Fruit fly (Drosophila melanogaster) whole organism, embryonic: ENCODE results near the gene Vha16-2.

Experiments
- ATbp ChIP-seq: fragments of 200-800 bp; sonication (Bioruptor generic); optimal IDR thresholded peaks from 2 replicates; lab custom pipeline; 2017; ENCODE audit warnings: missing biosample characterization, mild to moderate bottlenecking, missing genetic modification characterization, missing genetic modification reagents
- B-H1 ChIP-seq: fragments of 200-800 bp; sonication (Bioruptor generic); IDR thresholded peaks from 3 replicates; pipeline ENCODE4 v1.3.6; 2022; ENCODE audit warnings: missing biosample characterization, missing genetic modification characterization
- CG10979 ChIP-seq: fragments of 200-800 bp; sonication (Bioruptor generic); optimal IDR thresholded peaks from 2 replicates; lab custom pipeline; 2018; ENCODE audit warnings: missing biosample characterization, mild to moderate bottlenecking, missing genetic modification characterization, moderate library complexity
- CG11504 ChIP-seq: fragments of 200-800 bp; sonication (Bioruptor generic); optimal IDR thresholded peaks from 3 replicates; lab custom pipeline; 2019; ENCODE audit warnings: missing biosample characterization, mild to moderate bottlenecking, missing genetic modification characterization, moderate library complexity
- CG11560 ChIP-seq: fragments of 200-800 bp; sonication (Bioruptor generic); IDR thresholded peaks from 3 replicates; pipeline ENCODE4 v1.3.6; 2022; ENCODE audit warnings: missing biosample characterization, missing genetic modification characterization
- CG12219 ChIP-seq: fragments of 200-800 bp; sonication (Bioruptor generic); optimal IDR thresholded peaks from 3 replicates; lab custom pipeline; 2018; ENCODE audit warnings: missing biosample characterization, mild to moderate bottlenecking, missing genetic modification characterization
- CG13894 ChIP-seq: fragments of 200-800 bp; sonication (Bioruptor generic); optimal IDR thresholded peaks from 3 replicates; lab custom pipeline; 2018; ENCODE audit warnings: missing biosample characterization, mild to moderate bottlenecking, missing genetic modification characterization, moderate library complexity
- CG15514 ChIP-seq: fragments of 200-800 bp; sonication (Bioruptor generic); optimal IDR thresholded peaks from 3 replicates; lab custom pipeline; 2017; ENCODE audit warnings: missing biosample characterization, missing genetic modification characterization, mild to moderate bottlenecking, moderate library complexity, missing genetic modification reagents
- CG15601 ChIP-seq: fragments of 200-800 bp; sonication (Bioruptor generic); optimal IDR thresholded peaks from 3 replicates; lab custom pipeline; 2019; ENCODE audit warnings: missing biosample characterization, mild to moderate bottlenecking, missing genetic modification characterization, moderate library complexity
- CG16815 ChIP-seq: fragments of 200-800 bp; sonication (Bioruptor generic); optimal IDR thresholded peaks from 3 replicates; lab custom pipeline; 2017; ENCODE audit warnings: missing biosample characterization, mild to moderate bottlenecking, missing genetic modification characterization
- CG17802 ChIP-seq: fragments of 200-800 bp; sonication (Bioruptor generic); optimal IDR thresholded peaks from 2 replicates; lab custom pipeline; 2018; ENCODE audit warnings: missing biosample characterization, mild to moderate bottlenecking, missing genetic modification characterization, moderate library complexity
- CG2875 ChIP-seq: fragments of 200-800 bp; sonication (Bioruptor generic); optimal IDR thresholded peaks from 2 replicates; lab custom pipeline; 2017; ENCODE audit warnings: missing biosample characterization, mild to moderate bottlenecking, missing genetic modification characterization, missing genetic modification reagents
- CG3065 ChIP-seq: fragments of 200-800 bp; sonication (Bioruptor generic); optimal IDR thresholded peaks from 2 replicates; lab custom pipeline; 2016; ENCODE audit warnings: missing biosample characterization, missing genetic modification characterization
- CG4328 ChIP-seq: fragments of 200-800 bp; sonication (Bioruptor generic); optimal IDR thresholded peaks from 3 replicates; lab custom pipeline; 2017; ENCODE audit warnings: missing biosample characterization, missing genetic modification reagents, missing genetic modification characterization
- CG4617 ChIP-seq: fragments of 200-800 bp; sonication (Bioruptor generic); optimal IDR thresholded peaks from 3 replicates; lab custom pipeline; 2016; ENCODE audit warnings: missing biosample characterization, missing genetic modification characterization, borderline replicate concordance
- CG4730 ChIP-seq: fragments of 200-800 bp; sonication (Bioruptor generic); IDR thresholded peaks from 2 replicates; pipeline ENCODE4 v1.3.6; 2022; ENCODE audit warnings: missing biosample characterization, missing genetic modification characterization
- CG6765 ChIP-seq: fragments of 200-800 bp; sonication (Bioruptor generic); optimal IDR thresholded peaks from 3 replicates; lab custom pipeline; 2017; ENCODE audit warnings: missing biosample characterization, mild to moderate bottlenecking, missing genetic modification characterization
- CG7839 ChIP-seq: fragments of 200-800 bp; sonication (Bioruptor generic); optimal IDR thresholded peaks from 3 replicates; lab custom pipeline; 2018; ENCODE audit warnings: missing biosample characterization, mild to moderate bottlenecking, missing genetic modification characterization, moderate library complexity
- CG9727 ChIP-seq: fragments of 200-800 bp; sonication (Bioruptor generic); optimal IDR thresholded peaks from 3 replicates; lab custom pipeline; 2017; ENCODE audit warnings: missing biosample characterization, mild to moderate bottlenecking, missing genetic modification characterization
- D ChIP-seq, 2 experiments: fragments of 200-800 bp in 1 of 2; fragments of >200 bp in 1 of 2; sonication (Bioruptor generic) in 1 of 2; optimal IDR thresholded peaks; 2 replicates in 1 of 2; 3 replicates in 1 of 2; lab custom pipeline; 2017; ENCODE audit warnings: mild to moderate bottlenecking in 1 of 2, missing biosample characterization in 1 of 2, missing genetic modification characterization in 1 of 2, missing genetic modification reagents in 1 of 2
- Deaf1 ChIP-seq: fragments of 200-800 bp; optimal IDR thresholded peaks from 3 replicates; lab custom pipeline; 2019; ENCODE audit warnings: missing biosample characterization, mild to moderate bottlenecking, missing genetic modification characterization, moderate library complexity
- Gsc ChIP-seq: fragments of 200-800 bp; sonication (Bioruptor generic); IDR thresholded peaks from 2 replicates; pipeline ENCODE4 v1.3.6; 2022; ENCODE audit warnings: missing biosample characterization, missing genetic modification characterization
- Oli ChIP-seq: fragments of 200-800 bp; sonication (Bioruptor generic); optimal IDR thresholded peaks from 2 replicates; lab custom pipeline; 2018; ENCODE audit warnings: missing biosample characterization, mild to moderate bottlenecking, missing genetic modification characterization, moderate library complexity
- Optix ChIP-seq: fragments of 200-800 bp; sonication (Bioruptor generic); IDR thresholded peaks from 3 replicates; pipeline ENCODE4 v1.3.6; 2022; ENCODE audit warnings: missing biosample characterization, missing genetic modification characterization
- Sox102F ChIP-seq: fragments of 200-800 bp; sonication (Bioruptor generic); optimal IDR thresholded peaks from 2 replicates; lab custom pipeline; 2018; ENCODE audit warnings: missing biosample characterization, mild to moderate bottlenecking, missing genetic modification characterization, moderate library complexity
- Spps ChIP-seq: fragments of 200-800 bp; sonication (Bioruptor generic); optimal IDR thresholded peaks from 2 replicates; lab custom pipeline; 2018; ENCODE audit warnings: missing biosample characterization, mild to moderate bottlenecking, missing genetic modification characterization
- Tbp ChIP-seq: fragments of >200 bp; optimal IDR thresholded peaks from 2 replicates; lab custom pipeline; 2018; ENCODE audit warnings: missing biosample characterization, missing genetic modification characterization
- Xbp1 ChIP-seq: fragments of 200-800 bp; sonication (Bioruptor generic); optimal IDR thresholded peaks from 3 replicates; lab custom pipeline; 2016; ENCODE audit warnings: missing biosample characterization, mild to moderate bottlenecking, missing genetic modification characterization
- Xrp1 ChIP-seq: fragments of 200-800 bp; sonication (Bioruptor generic); IDR thresholded peaks from 2 replicates; pipeline ENCODE4 v1.3.6; 2022; ENCODE audit warnings: missing biosample characterization, missing genetic modification characterization
- ara ChIP-seq: fragments of 200-800 bp; sonication (Bioruptor generic); IDR thresholded peaks from 2 replicates; pipeline ENCODE4 v1.3.6; 2022; ENCODE audit warnings: missing biosample characterization, missing genetic modification characterization
- bsh ChIP-seq, 2 experiments: fragments of 200-800 bp; sonication (Bioruptor generic); optimal IDR thresholded peaks; 2 replicates each; lab custom pipeline; 2017 to 2018; ENCODE audit warnings: mild to moderate bottlenecking in 2 of 2, missing biosample characterization in 2 of 2, missing genetic modification characterization in 2 of 2, moderate library complexity in 1 of 2
- ci ChIP-seq: fragments of 200-800 bp; sonication (Bioruptor generic); IDR thresholded peaks from 3 replicates; pipeline ENCODE4 v1.3.6; 2022; ENCODE audit warnings: missing biosample characterization, missing genetic modification characterization
- emc ChIP-seq: fragments of 200-800 bp; sonication (Bioruptor generic); optimal IDR thresholded peaks from 2 replicates; lab custom pipeline; 2016; ENCODE audit warnings: missing biosample characterization, missing genetic modification characterization
- fd64A ChIP-seq: fragments of 200-800 bp; sonication (Bioruptor generic); optimal IDR thresholded peaks from 3 replicates; lab custom pipeline; 2018; ENCODE audit warnings: missing biosample characterization, mild to moderate bottlenecking, missing genetic modification characterization
- gce ChIP-seq: fragments of 200-800 bp; sonication (Bioruptor generic); IDR thresholded peaks from 3 replicates; pipeline ENCODE4 v1.3.6; 2022; ENCODE audit warnings: missing biosample characterization, missing genetic modification characterization
- gcm ChIP-seq: fragments of 200-800 bp; sonication (Bioruptor generic); optimal IDR thresholded peaks from 2 replicates; lab custom pipeline; 2019; ENCODE audit warnings: missing biosample characterization, mild to moderate bottlenecking, missing genetic modification characterization, moderate library complexity
- lab ChIP-seq: fragments of 200-800 bp; sonication (Bioruptor generic); optimal IDR thresholded peaks from 3 replicates; lab custom pipeline; 2017; ENCODE audit warnings: missing biosample characterization, missing genetic modification characterization, mild to moderate bottlenecking, moderate library complexity, missing genetic modification reagents
- nau ChIP-seq: fragments of 200-800 bp; sonication (Bioruptor generic); optimal IDR thresholded peaks from 3 replicates; lab custom pipeline; 2017; ENCODE audit warnings: missing biosample characterization, mild to moderate bottlenecking, missing genetic modification characterization, missing genetic modification reagents
- oc ChIP-seq: fragments of 200-800 bp; sonication (Bioruptor generic); optimal IDR thresholded peaks from 2 replicates; lab custom pipeline; 2018; ENCODE audit warnings: missing biosample characterization, mild to moderate bottlenecking, missing genetic modification characterization, moderate library complexity
- org-1 ChIP-seq: fragments of 200-800 bp; sonication (Bioruptor generic); optimal IDR thresholded peaks from 2 replicates; lab custom pipeline; 2017; ENCODE audit warnings: missing biosample characterization, missing genetic modification characterization
- run ChIP-seq: fragments of 200-800 bp; sonication (Bioruptor generic); optimal IDR thresholded peaks from 3 replicates; lab custom pipeline; 2018; ENCODE audit warnings: missing biosample characterization, mild to moderate bottlenecking, missing genetic modification characterization
- tio ChIP-seq: fragments of 200-800 bp; sonication (Bioruptor generic); optimal IDR thresholded peaks from 2 replicates; lab custom pipeline; 2017; ENCODE audit warnings: missing biosample characterization, missing genetic modification characterization, inconsistent platforms
- vfl ChIP-seq: fragments of 200-800 bp; sonication (Bioruptor generic); optimal IDR thresholded peaks from 2 replicates; lab custom pipeline; 2016; ENCODE audit warnings: missing biosample characterization, missing genetic modification characterization
- zen ChIP-seq: fragments of 200-800 bp; sonication (Bioruptor generic); optimal IDR thresholded peaks from 3 replicates; lab custom pipeline; 2018; ENCODE audit warnings: missing biosample characterization, mild to moderate bottlenecking, missing genetic modification characterization, moderate library complexity

Vha16-2 gene

DNA sequence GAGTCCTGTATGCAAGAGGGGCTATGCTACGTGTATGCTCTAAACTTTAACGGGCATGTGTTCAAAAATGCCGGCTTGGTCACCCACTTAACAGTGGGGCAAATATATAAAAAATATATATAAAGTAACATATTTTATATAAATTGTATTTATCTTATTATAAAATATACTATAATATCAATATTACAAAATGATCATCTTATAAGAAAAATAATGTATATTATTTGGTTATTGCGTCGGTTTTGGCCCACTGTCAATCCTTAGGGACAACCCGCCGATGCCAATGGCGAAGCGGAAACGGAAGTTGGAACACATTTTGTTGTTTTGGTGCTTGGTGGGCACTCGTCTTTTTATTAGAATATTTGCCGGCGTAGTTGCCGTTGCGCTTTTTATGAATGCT lies 24.2 kb upstream of the Vha16-2 start (continued):
- TF ChIP-seq CG11504 (tag; lab: Kevin White, UChicago) = peak; percentile 61
- peak; percentile 61 for TF ChIP-seq CG9727 (GFP tag; lab: Kevin White, UChicago)
- no peak for TF ChIP-seq CG16815 (GFP tag; lab: Kevin White, UChicago)
- no peak for TF ChIP-seq CG6765 (GFP tag; lab: Kevin White, UChicago)
- TF ChIP-seq Optix (GFP tag; lab: Robert Waterston, UW) = no peak
- TF ChIP-seq Gsc = no peak
- TF ChIP-seq ATbp (GFP tag; lab: Kevin White, UChicago) = peak; percentile 24
- 0 out of 3 replicates have a peak, but pooled peaks have one; percentile 31 for TF ChIP-seq ci
- peak; percentile 52 for TF ChIP-seq CG7839 (tag; lab: Kevin White, UChicago)
- no peak for TF ChIP-seq org-1 (GFP tag; lab: Kevin White, UChicago)
- TF ChIP-seq Tbp = no peak
- no peak for TF ChIP-seq B-H1 (GFP tag; lab: Robert Waterston, UW)
- no peak for TF ChIP-seq gce (GFP tag; lab: Robert Waterston, UW)
- peak; percentile 56 for TF ChIP-seq CG10979 (tag; lab: Kevin White, UChicago)
- no peak for TF ChIP-seq vfl (GFP tag; lab: Kevin White, UChicago)
- no peak for TF ChIP-seq fd64A (GFP tag; lab: Kevin White, UChicago)
- peak; percentile 66 for TF ChIP-seq Xrp1 (GFP tag; lab: Robert Waterston, UW)
- TF ChIP-seq CG15514 (GFP tag; lab: Kevin White, UChicago) = peak; percentile 29
- no peak for TF ChIP-seq CG17802 (tag; lab: Kevin White, UChicago)
- TF ChIP-seq CG4730 (GFP tag; lab: Robert Waterston, UW) = no peak
- TF ChIP-seq CG15601 (tag; lab: Kevin White, UChicago) = peak; percentile 3
- TF ChIP-seq Sox102F (GFP tag; lab: Kevin White, UChicago) = peak; percentile 48
- peak in 1 of 2 experiments; percentile 52 for TF ChIP-seq bsh (GFP tag; optimal IDR thresholded peaks at IDR 0.05; lab: Kevin White, UChicago)
- TF ChIP-seq Spps (tag; lab: Kevin White, UChicago) = peak; percentile 26
- peak; percentile 17 for TF ChIP-seq Deaf1 (tag; lab: Kevin White, UChicago)
- TF ChIP-seq zen (tag; lab: Kevin White, UChicago) = peak; percentile 26
- TF ChIP-seq gcm (GFP tag; lab: Kevin White, UChicago) = peak; percentile 36
- no peak for TF ChIP-seq CG3065
- peak; percentile 41 for TF ChIP-seq Oli (tag; lab: Kevin White, UChicago)
- TF ChIP-seq ara = no peak; the same call in 1 of the 2 replicates
- TF ChIP-seq CG2875 = no peak
- no peak for TF ChIP-seq CG4328
- TF ChIP-seq tio (GFP tag; lab: Kevin White, UChicago) = peak; percentile 7
- no peak for TF ChIP-seq nau (GFP tag; lab: Kevin White, UChicago)
- peak; percentile 63 for TF ChIP-seq lab (GFP tag; lab: Kevin White, UChicago)
- TF ChIP-seq CG13894 (tag; lab: Kevin White, UChicago) = no peak
- TF ChIP-seq CG4617 = no peak
- TF ChIP-seq Xbp1 = peak; percentile 17
- no peak for TF ChIP-seq CG12219 (GFP tag; lab: Kevin White, UChicago)
- peak; percentile 10 for TF ChIP-seq run (tag; lab: Kevin White, UChicago)
- peak; percentile 27 for TF ChIP-seq oc (tag; lab: Kevin White, UChicago)
- no peak for TF ChIP-seq D (optimal IDR thresholded peaks at IDR 0.05; lab: Kevin White, UChicago)
- peak; percentile 30 for TF ChIP-seq D (GFP tag; optimal IDR thresholded peaks at IDR 0.05; lab: Kevin White, UChicago)
- TF ChIP-seq CG11560 = no peak
- TF ChIP-seq emc (GFP tag; lab: Kevin White, UChicago) = no peak
